Worm (Caenorhabditis elegans): ENCODE results near the gene K10H10.13.

The K10H10.13 gene

DNA sequence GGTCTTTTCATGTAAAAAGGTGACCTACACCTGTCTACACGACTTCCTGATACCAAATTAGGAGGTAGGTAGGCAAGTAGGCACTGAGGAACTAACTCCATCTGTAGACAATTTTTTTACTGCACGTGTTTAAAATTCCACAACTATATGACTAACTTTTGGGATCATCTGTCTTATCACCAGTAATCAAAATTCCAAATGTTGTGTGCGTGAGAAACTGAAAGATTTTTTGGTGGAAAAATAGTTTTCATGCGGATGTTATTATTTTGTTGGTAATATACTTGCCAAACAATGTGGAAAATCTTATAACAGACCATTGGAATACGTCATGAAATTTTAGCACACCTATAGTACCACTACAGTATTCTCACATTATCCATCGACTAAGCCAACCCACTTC lies at the start of gene K10H10.13:
TSS of gene K10H10.13 (minus strand) at position 101 of the 400 bp plus-strand sequence.
- TF ChIP-seq hlh-15 (tag; optimal IDR thresholded peaks at IDR 0.05), result no peak

DNA sequence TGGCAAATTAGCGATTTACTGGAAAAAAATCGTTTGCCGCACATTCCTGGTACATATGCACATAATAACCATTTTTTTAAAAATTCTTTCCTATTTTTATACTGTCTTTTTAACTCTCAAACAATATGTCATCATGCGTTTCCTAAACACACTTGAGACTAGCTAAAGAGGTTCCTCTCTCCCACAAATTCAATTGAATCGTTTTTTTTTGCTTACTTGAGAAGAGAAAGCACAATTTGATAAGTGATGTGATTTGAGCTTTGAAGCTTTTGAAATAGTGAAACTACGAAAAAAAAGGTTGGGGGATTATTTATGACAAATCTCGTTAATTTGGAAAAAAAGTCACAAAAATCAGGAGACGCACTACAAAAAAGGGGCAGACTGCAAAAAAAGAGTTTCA lies 43.9 kb upstream of the K10H10.13 start:
- TF ChIP-seq pat-9 (tag; optimal IDR thresholded peaks at IDR 0.05) (no peak), lin-11 (tag; optimal IDR thresholded peaks at IDR 0.05) (no peak), pha-4 (tag; optimal IDR thresholded peaks at IDR 0.05) (no peak), ceh-24 (tag; optimal IDR thresholded peaks at IDR 0.05) (no peak), syd-9 (tag; optimal IDR thresholded peaks at IDR 0.05) (no peak)

- no peak for TF ChIP-seq ahr-1 (tag; optimal IDR thresholded peaks at IDR 0.05)
Observed at ce11 chrII:14550613-14551012, 39.5 kb upstream of the K10H10.13 start, which contains the start of gene nlp-41. TSS of gene nlp-41 (plus strand) at chrII:14550913.

DNA sequence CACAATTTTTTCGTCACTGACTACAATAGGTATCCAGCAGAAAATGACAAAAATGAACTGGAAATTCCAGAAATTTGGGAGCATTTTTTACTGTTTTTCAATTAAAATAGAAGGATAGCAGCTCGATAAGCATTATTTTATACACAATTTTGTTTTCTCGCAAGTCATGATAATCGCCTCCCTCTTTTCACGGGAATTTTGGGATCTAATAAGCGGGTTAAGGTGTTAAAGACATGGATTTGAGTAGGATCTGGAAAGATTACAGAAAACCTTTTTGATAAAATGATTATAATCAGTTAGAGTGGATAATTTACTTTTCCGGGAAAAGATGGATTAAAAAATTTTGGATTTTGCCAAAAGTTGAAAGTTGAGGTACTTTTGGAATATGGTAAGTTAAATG lies 37.6 kb upstream of the K10H10.13 start, which contains the start of gene gcy-29:
TSS of gene gcy-29 (minus strand) at position 101 of the 400 bp plus-strand sequence.
- TF ChIP-seq C38D4.7 (GFP tag; optimal IDR thresholded peaks at IDR 0.05) (no peak), ahr-1 (tag; optimal IDR thresholded peaks at IDR 0.05) (no peak), ceh-22 (tag; optimal IDR thresholded peaks at IDR 0.05) (no peak), ama-1 (optimal IDR thresholded peaks at IDR 0.05) (no peak), hlh-8 (tag; optimal IDR thresholded peaks at IDR 0.05) (no peak), ceh-48 (tag; optimal IDR thresholded peaks at IDR 0.05) (no peak), hlh-13 (GFP tag; optimal IDR thresholded peaks at IDR 0.05) (no peak), tbx-7 (tag; optimal IDR thresholded peaks at IDR 0.05) (no peak)

DNA sequence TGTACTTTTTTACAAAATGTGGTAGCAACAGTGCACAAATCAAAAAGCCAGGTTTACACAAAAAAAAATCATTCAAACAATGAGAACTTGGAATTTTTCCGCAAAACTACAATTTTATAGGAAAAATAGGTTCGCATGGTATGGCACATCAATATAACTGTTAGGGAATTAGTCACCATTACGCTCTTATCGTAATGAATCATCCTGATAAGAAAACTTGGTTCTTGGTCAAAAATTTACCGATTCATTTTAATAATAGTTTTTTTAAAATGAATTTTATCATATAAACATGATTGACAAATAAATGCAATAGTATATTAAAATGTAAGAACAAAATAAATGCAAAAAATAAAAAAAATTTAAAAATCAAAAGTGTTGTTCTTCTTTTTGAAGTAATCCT lies 29.5 kb upstream of the K10H10.13 start:
- peak; percentile 44 for TF ChIP-seq elt-2 (tag; optimal IDR thresholded peaks at IDR 0.05)
- TF ChIP-seq C08G9.2 (tag; optimal IDR thresholded peaks at IDR 0.05), result no peak

DNA sequence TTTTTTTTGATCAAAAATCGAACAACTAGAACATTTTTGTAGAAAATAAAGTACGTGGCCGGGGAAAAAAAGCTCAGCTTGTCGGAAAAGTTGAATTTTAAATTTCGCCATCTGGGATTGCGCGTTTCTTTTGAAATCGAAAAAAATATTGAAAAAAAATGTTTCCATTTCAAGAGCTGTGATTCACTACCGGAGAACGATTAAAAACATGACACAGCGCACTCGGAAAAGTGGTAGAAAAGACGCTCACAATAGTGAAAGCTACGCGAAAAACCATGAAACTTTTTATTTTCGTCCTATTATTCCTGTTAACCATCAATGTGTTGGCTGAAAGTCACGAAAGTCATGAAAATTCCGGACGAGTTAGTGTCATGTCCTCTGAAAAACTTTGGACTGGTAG lies 26.6 kb upstream of the K10H10.13 start, which contains the start of the genes clec-147 and C04H5.7:
TSS of gene clec-147 (minus strand) at position 101 of the 400 bp plus-strand sequence.
TSS of gene C04H5.7 (plus strand) at position 219 of the 400 bp plus-strand sequence.
- no peak for TF ChIP-seq C08G9.2 (tag; optimal IDR thresholded peaks at IDR 0.05)
- TF ChIP-seq ceh-6 (GFP tag; optimal IDR thresholded peaks at IDR 0.05), result no peak
- no peak for TF ChIP-seq ceh-9 (tag; optimal IDR thresholded peaks at IDR 0.05)
- TF ChIP-seq zip-5 (tag; optimal IDR thresholded peaks at IDR 0.05), result no peak
- TF ChIP-seq ztf-16 (tag; optimal IDR thresholded peaks at IDR 0.05), result no peak
- no peak for TF ChIP-seq madf-2 (tag; optimal IDR thresholded peaks at IDR 0.05)
- TF ChIP-seq hlh-30 (tag; optimal IDR thresholded peaks at IDR 0.05; ENCODE audit: insufficient read depth), result no peak
- TF ChIP-seq ets-4 (tag; optimal IDR thresholded peaks at IDR 0.05), result no peak

DNA sequence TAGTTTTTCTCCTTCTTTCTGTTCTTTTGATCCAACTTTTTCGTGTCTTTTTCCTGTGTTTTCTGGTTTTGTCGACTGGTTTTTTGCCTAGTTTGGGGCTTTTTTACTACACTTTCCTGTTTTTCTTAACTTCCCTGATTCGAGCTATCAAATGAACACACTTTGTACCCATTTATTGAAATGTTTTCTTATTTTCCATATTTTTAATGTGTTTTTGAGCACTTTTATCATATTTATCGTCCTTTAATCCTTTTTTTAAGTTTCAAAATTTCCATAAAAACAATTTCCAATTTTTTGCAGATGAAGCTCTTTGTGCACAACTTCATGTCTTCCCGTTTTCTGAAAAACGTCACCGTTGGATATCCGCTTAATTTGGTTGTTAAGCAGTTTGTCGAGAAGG lies 22.9 kb upstream of the K10H10.13 start, which contains the start of gene C04H5.1:
TSS of gene C04H5.1 (plus strand) at position 301 of the 400 bp plus-strand sequence.
- TF ChIP-seq zip-5 (tag; optimal IDR thresholded peaks at IDR 0.05) (no peak), ceh-6 (GFP tag; optimal IDR thresholded peaks at IDR 0.05) (no peak), pat-9 (tag; optimal IDR thresholded peaks at IDR 0.05) (no peak), syd-9 (tag; optimal IDR thresholded peaks at IDR 0.05) (no peak), hlh-15 (tag; optimal IDR thresholded peaks at IDR 0.05) (no peak), sox-4 (tag; optimal IDR thresholded peaks at IDR 0.05) (no peak)

ce11 chrII:14528233-14528802 lies 17.2 kb upstream of the K10H10.13 start, which contains the start of the genes F57C2.5 and spat-1:
TSS of gene F57C2.5 (minus strand) at chrII:14528239.
TSS of gene spat-1 (plus strand) at chrII:14528752.
- TF ChIP-seq ceh-19 (GFP tag; optimal IDR thresholded peaks at IDR 0.05) (peak; percentile 64), gmeb-2 (tag; optimal IDR thresholded peaks at IDR 0.05) (no peak), ttx-3 (tag; optimal IDR thresholded peaks at IDR 0.05) (peak; percentile 49), nhr-232 (tag; optimal IDR thresholded peaks at IDR 0.05) (no peak), madf-2 (tag; optimal IDR thresholded peaks at IDR 0.05) (peak; percentile 6), zip-5 (tag; optimal IDR thresholded peaks at IDR 0.05) (peak; percentile 96), elt-4 (tag; optimal IDR thresholded peaks at IDR 0.05) (no peak), pros-1 (tag; optimal IDR thresholded peaks at IDR 0.05) (no peak), hlh-13 (GFP tag; optimal IDR thresholded peaks at IDR 0.05) (no peak), fkh-6 (tag; optimal IDR thresholded peaks at IDR 0.05) (peak; percentile 73), sox-4 (tag; optimal IDR thresholded peaks at IDR 0.05) (no peak), pag-3 (tag; optimal IDR thresholded peaks at IDR 0.05; ENCODE audit: borderline replicate concordance) (peak; percentile 79), Y22D7AL.16 (tag; optimal IDR thresholded peaks at IDR 0.05) (no peak), mec-3 (tag; optimal IDR thresholded peaks at IDR 0.05; ENCODE audit: borderline replicate concordance) (peak; percentile 73), npax-4 (tag; optimal IDR thresholded peaks at IDR 0.05) (peak; percentile 19), elt-2 (tag; optimal IDR thresholded peaks at IDR 0.05) (peak; percentile 90), lim-6 (tag; optimal IDR thresholded peaks at IDR 0.05) (peak; percentile 93), ahr-1 (tag; optimal IDR thresholded peaks at IDR 0.05) (peak; percentile 96), rnt-1 (tag; optimal IDR thresholded peaks at IDR 0.05) (peak; percentile 92), ets-4 (tag; optimal IDR thresholded peaks at IDR 0.05) (peak; percentile 97)
